Fruit fly (Drosophila melanogaster) whole organism, embryonic: ENCODE results near the gene Sem1.

ENCODE experiments used
- Adf1 ChIP-seq: fragments of 200-800 bp; sonication (Bioruptor generic); IDR thresholded peaks from 2 replicates; pipeline ENCODE4 v1.3.6; 2022; ENCODE audit warnings: missing biosample characterization, missing genetic modification characterization
- Aef1 ChIP-seq: fragments of 200-800 bp; sonication (Bioruptor generic); IDR thresholded peaks from 3 replicates; pipeline ENCODE4 v1.3.6; 2022; ENCODE audit warnings: missing biosample characterization, missing genetic modification characterization
- Bgb ChIP-seq: fragments of 200-800 bp; sonication (Bioruptor generic); IDR thresholded peaks from 2 replicates; pipeline ENCODE4 v1.3.6; 2022; ENCODE audit warnings: missing biosample characterization, missing genetic modification characterization; ENCODE audit not compliant: partially characterized antibody
- CG10543 ChIP-seq: fragments of 200-800 bp; sonication (Bioruptor generic); optimal IDR thresholded peaks from 3 replicates; lab custom pipeline; 2017; ENCODE audit warnings: missing biosample characterization, mild to moderate bottlenecking, missing genetic modification characterization, moderate library complexity
- CG12155 ChIP-seq: fragments of 200-800 bp; sonication (Bioruptor generic); optimal IDR thresholded peaks from 3 replicates; lab custom pipeline; 2016; ENCODE audit warnings: missing biosample characterization, missing genetic modification characterization
- CG16863 ChIP-seq: fragments of 200-800 bp; sonication (Bioruptor generic); optimal IDR thresholded peaks from 3 replicates; lab custom pipeline; 2016; ENCODE audit warnings: missing biosample characterization, missing genetic modification characterization
- CG2120 ChIP-seq: fragments of 200-800 bp; sonication (Bioruptor generic); optimal IDR thresholded peaks from 3 replicates; lab custom pipeline; 2016; ENCODE audit warnings: missing biosample characterization, missing genetic modification characterization
- CG2202 ChIP-seq: fragments of 200-800 bp; sonication (Bioruptor generic); optimal IDR thresholded peaks from 2 replicates; lab custom pipeline; 2018; ENCODE audit warnings: missing biosample characterization, mild to moderate bottlenecking, missing genetic modification characterization
- CG30020 ChIP-seq: fragments of 200-800 bp; optimal IDR thresholded peaks from 2 replicates; lab custom pipeline; 2019; ENCODE audit warnings: missing biosample characterization, mild to moderate bottlenecking, missing genetic modification characterization, moderate library complexity
- CG3065 ChIP-seq: fragments of 200-800 bp; sonication (Bioruptor generic); optimal IDR thresholded peaks from 2 replicates; lab custom pipeline; 2016; ENCODE audit warnings: missing biosample characterization, missing genetic modification characterization
- CG3281 ChIP-seq: fragments of 200-800 bp; sonication (Bioruptor generic); optimal IDR thresholded peaks from 3 replicates; lab custom pipeline; 2017; ENCODE audit warnings: missing biosample characterization, mild to moderate bottlenecking, missing genetic modification characterization
- CG34422 ChIP-seq: fragments of 200-800 bp; sonication (Bioruptor generic); IDR thresholded peaks from 3 replicates; pipeline ENCODE4 v1.3.6; 2022; ENCODE audit warnings: missing biosample characterization, missing genetic modification characterization
- CG4282 ChIP-seq: fragments of 200-800 bp; sonication (Bioruptor generic); optimal IDR thresholded peaks from 2 replicates; lab custom pipeline; 2016; ENCODE audit warnings: missing biosample characterization, missing genetic modification characterization
- CG43689 ChIP-seq: fragments of 200-800 bp; sonication (Bioruptor generic); IDR thresholded peaks from 2 replicates; pipeline ENCODE4 v1.3.6; 2022; ENCODE audit warnings: missing biosample characterization, missing genetic modification characterization
- CG7963 ChIP-seq: fragments of 200-800 bp; sonication (Bioruptor generic); IDR thresholded peaks from 3 replicates; pipeline ENCODE4 v1.3.6; 2022; ENCODE audit warnings: missing biosample characterization, missing genetic modification characterization; ENCODE audit not compliant: partially characterized antibody
- CG9727 ChIP-seq: fragments of 200-800 bp; sonication (Bioruptor generic); optimal IDR thresholded peaks from 3 replicates; lab custom pipeline; 2017; ENCODE audit warnings: missing biosample characterization, mild to moderate bottlenecking, missing genetic modification characterization
- Dad ChIP-seq: fragments of 200-800 bp; sonication (Bioruptor generic); optimal IDR thresholded peaks from 3 replicates; lab custom pipeline; 2016; ENCODE audit warnings: missing biosample characterization, missing genetic modification characterization
- Deaf1 ChIP-seq: fragments of 200-800 bp; optimal IDR thresholded peaks from 3 replicates; lab custom pipeline; 2019; ENCODE audit warnings: missing biosample characterization, mild to moderate bottlenecking, missing genetic modification characterization, moderate library complexity
- Dek ChIP-seq: fragments of 200-800 bp; sonication (Bioruptor generic); optimal IDR thresholded peaks from 3 replicates; lab custom pipeline; 2019; ENCODE audit warnings: missing biosample characterization, mild to moderate bottlenecking, missing genetic modification characterization, moderate library complexity
- Drgx ChIP-seq: fragments of 200-800 bp; sonication (Bioruptor generic); IDR thresholded peaks from 2 replicates; pipeline ENCODE4 v1.3.6; 2022; ENCODE audit warnings: missing biosample characterization, missing genetic modification characterization
- Eip74EF ChIP-seq, 2 experiments: fragments of 200-800 bp in 1 of 2; fragments of >200 bp in 1 of 2; sonication (Bioruptor generic) in 1 of 2; optimal IDR thresholded peaks; 2 replicates each; lab custom pipeline; 2017 to 2019; ENCODE audit warnings: missing biosample characterization in 2 of 2, missing genetic modification characterization in 2 of 2, mild to moderate bottlenecking in 1 of 2, moderate library complexity in 1 of 2
- Ets97D ChIP-seq: fragments of 200-800 bp; sonication (Bioruptor generic); optimal IDR thresholded peaks from 3 replicates; lab custom pipeline; 2016; ENCODE audit warnings: missing biosample characterization, missing genetic modification characterization
- Fer3 ChIP-seq: fragments of 200-800 bp; sonication (Bioruptor generic); optimal IDR thresholded peaks from 2 replicates; lab custom pipeline; 2018; ENCODE audit warnings: missing biosample characterization, mild to moderate bottlenecking, missing genetic modification characterization, moderate library complexity
- HmgZ ChIP-seq: fragments of 200-800 bp; sonication (Bioruptor generic); optimal IDR thresholded peaks from 2 replicates; lab custom pipeline; 2018; ENCODE audit warnings: missing biosample characterization, mild to moderate bottlenecking, missing genetic modification characterization
- Hr51 ChIP-seq, 2 experiments: fragments of 200-800 bp; sonication (Bioruptor generic); optimal IDR thresholded peaks; 2 replicates in 1 of 2; 3 replicates in 1 of 2; lab custom pipeline; 2016 to 2018; ENCODE audit warnings: missing biosample characterization in 2 of 2, missing genetic modification characterization in 2 of 2, mild to moderate bottlenecking in 1 of 2, moderate library complexity in 1 of 2
- Jarid2 ChIP-seq: fragments of 200-800 bp; sonication (Bioruptor generic); optimal IDR thresholded peaks from 3 replicates; lab custom pipeline; 2017; ENCODE audit warnings: mild to moderate bottlenecking, missing biosample characterization, missing genetic modification reagents, missing genetic modification characterization
- NFAT ChIP-seq: fragments of 200-800 bp; sonication (Bioruptor generic); IDR thresholded peaks from 2 replicates; pipeline ENCODE4 v1.3.6; 2022; ENCODE audit warnings: missing biosample characterization, missing genetic modification characterization
- Opbp ChIP-seq: fragments of 200-800 bp; sonication (Bioruptor generic); IDR thresholded peaks from 3 replicates; pipeline ENCODE4 v1.3.6; 2022; ENCODE audit warnings: missing biosample characterization, missing genetic modification characterization; ENCODE audit not compliant: partially characterized antibody
- Pdp1 ChIP-seq, 2 experiments: fragments of 200-800 bp; sonication (Bioruptor generic); optimal IDR thresholded peaks; 3 replicates each; lab custom pipeline; 2016; ENCODE audit warnings: missing biosample characterization in 2 of 2, missing genetic modification characterization in 2 of 2, mild to moderate bottlenecking in 1 of 2, moderate library complexity in 1 of 2
- Ravus ChIP-seq: fragments of 200-800 bp; sonication (Bioruptor generic); IDR thresholded peaks from 2 replicates; pipeline ENCODE4 v1.3.6; 2022; ENCODE audit warnings: missing biosample characterization, missing genetic modification characterization
- Tbp ChIP-seq: fragments of >200 bp; optimal IDR thresholded peaks from 2 replicates; lab custom pipeline; 2018; ENCODE audit warnings: missing biosample characterization, missing genetic modification characterization
- Xrp1 ChIP-seq: fragments of 200-800 bp; sonication (Bioruptor generic); IDR thresholded peaks from 2 replicates; pipeline ENCODE4 v1.3.6; 2022; ENCODE audit warnings: missing biosample characterization, missing genetic modification characterization
- ase ChIP-seq: fragments of 200-800 bp; sonication (Bioruptor generic); IDR thresholded peaks from 3 replicates; pipeline ENCODE4 v1.3.6; 2022; ENCODE audit warnings: missing biosample characterization, missing genetic modification characterization
- da ChIP-seq: fragments of 200-800 bp; sonication (Bioruptor generic); optimal IDR thresholded peaks from 2 replicates; lab custom pipeline; 2016; ENCODE audit warnings: missing biosample characterization, missing genetic modification characterization
- dysf ChIP-seq: fragments of 200-800 bp; sonication (Bioruptor generic); IDR thresholded peaks from 3 replicates; pipeline ENCODE4 v1.3.6; 2022; ENCODE audit warnings: missing biosample characterization, missing genetic modification characterization
- eyg ChIP-seq: fragments of 200-800 bp; sonication (Bioruptor generic); optimal IDR thresholded peaks from 3 replicates; lab custom pipeline; 2016; ENCODE audit warnings: missing biosample characterization, missing genetic modification characterization
- fu2 ChIP-seq: fragments of 200-800 bp; sonication (Bioruptor generic); optimal IDR thresholded peaks from 2 replicates; lab custom pipeline; 2016; ENCODE audit warnings: missing biosample characterization, missing genetic modification characterization
- h ChIP-seq: fragments of >200 bp; optimal IDR thresholded peaks from 2 replicates; lab custom pipeline; 2017
- her ChIP-seq: fragments of 200-800 bp; sonication (Bioruptor generic); optimal IDR thresholded peaks from 2 replicates; lab custom pipeline; 2016; ENCODE audit warnings: missing biosample characterization, missing genetic modification characterization
- jumu ChIP-seq: fragments of 200-800 bp; sonication (Bioruptor generic); optimal IDR thresholded peaks from 3 replicates; lab custom pipeline; 2016; ENCODE audit warnings: missing biosample characterization, missing genetic modification characterization
- kay ChIP-seq: fragments of 200-800 bp; sonication (Bioruptor generic); optimal IDR thresholded peaks from 2 replicates; lab custom pipeline; 2016; ENCODE audit warnings: missing biosample characterization, missing genetic modification characterization
- lmd ChIP-seq: fragments of 200-800 bp; sonication (Bioruptor generic); IDR thresholded peaks from 2 replicates; pipeline ENCODE4 v1.3.6; 2022; ENCODE audit warnings: missing biosample characterization, missing genetic modification characterization
- pum ChIP-seq: fragments of 200-800 bp; sonication (Bioruptor generic); optimal IDR thresholded peaks from 2 replicates; lab custom pipeline; 2016; ENCODE audit warnings: missing biosample characterization, missing genetic modification characterization
- row ChIP-seq: fragments of 200-800 bp; sonication (Bioruptor generic); IDR thresholded peaks from 3 replicates; pipeline ENCODE4 v1.3.6; 2022; ENCODE audit warnings: missing biosample characterization, missing genetic modification characterization
- sim ChIP-seq: fragments of 200-800 bp; sonication (Bioruptor generic); IDR thresholded peaks from 2 replicates; pipeline ENCODE4 v1.3.6; 2022; ENCODE audit warnings: missing biosample characterization, missing genetic modification characterization
- sisA ChIP-seq: fragments of 200-800 bp; sonication (Bioruptor generic); IDR thresholded peaks from 2 replicates; pipeline ENCODE4 v1.3.6; 2022; ENCODE audit warnings: missing biosample characterization, missing genetic modification characterization
- stc ChIP-seq: fragments of 200-800 bp; sonication (Bioruptor generic); IDR thresholded peaks from 2 replicates; pipeline ENCODE4 v1.3.6; 2022; ENCODE audit warnings: missing biosample characterization, missing genetic modification characterization
- tup ChIP-seq: fragments of 200-800 bp; sonication (Bioruptor generic); optimal IDR thresholded peaks from 2 replicates; lab custom pipeline; 2016; ENCODE audit warnings: missing biosample characterization, mild to moderate bottlenecking, missing genetic modification characterization, moderate library complexity
- vnd ChIP-seq: fragments of 200-800 bp; sonication (Bioruptor generic); IDR thresholded peaks from 3 replicates; pipeline ENCODE4 v1.3.6; 2022; ENCODE audit warnings: missing biosample characterization, missing genetic modification characterization; ENCODE audit not compliant: partially characterized antibody
- zfh2 ChIP-seq: fragments of 200-800 bp; sonication (Bioruptor generic); optimal IDR thresholded peaks from 2 replicates; lab custom pipeline; 2016; ENCODE audit warnings: missing biosample characterization, missing genetic modification characterization

The Sem1 gene

dm6 chr2L:7033100-7033675, 30.6 kb upstream of the Sem1 start (continued):
- TF ChIP-seq eyg (GFP tag; lab: Kevin White, UChicago) (peak; percentile 25), fu2 (GFP tag; lab: Kevin White, UChicago) (no peak), NFAT (GFP tag; lab: Robert Waterston, UW) (peak; percentile 28; the same call in 1 of the 2 replicates), Dek (tag; lab: Kevin White, UChicago) (peak; percentile 18), da (peak; percentile 15), Jarid2 (GFP tag; lab: Kevin White, UChicago) (no peak), CG16863 (GFP tag; lab: Kevin White, UChicago) (peak; percentile 15), Ravus (no peak), Fer3 (peak; percentile 48), CG3065 (GFP tag; lab: Kevin White, UChicago) (no peak), zfh2 (GFP tag; lab: Kevin White, UChicago) (peak; percentile 1), CG34422 (GFP tag; lab: Robert Waterston, UW) (peak; percentile 61; the same call in 1 of the 3 replicates), her (peak; percentile 35), sim (GFP tag; lab: Robert Waterston, UW) (0 out of 2 replicates have a peak, but pooled peaks have one; percentile 19), CG2202 (tag; lab: Kevin White, UChicago) (no peak), stc (no peak), Bgb (peak; percentile 19; the same call in 1 of the 2 replicates), Ets97D (GFP tag; lab: Kevin White, UChicago) (peak; percentile 12), Aef1 (GFP tag; lab: Robert Waterston, UW) (peak; percentile 21; the same call in 1 of the 3 replicates), Eip74EF (GFP tag; optimal IDR thresholded peaks at IDR 0.05; lab: Kevin White, UChicago) (peak in 1 of 2 experiments; percentile 31), ase (GFP tag; lab: Robert Waterston, UW) (peak; percentile 50; the same call in 1 of the 3 replicates), HmgZ (tag; lab: Kevin White, UChicago) (peak; percentile 50), Tbp (GFP tag; lab: Kevin White, UChicago) (no peak), CG2120 (GFP tag; lab: Kevin White, UChicago) (peak; percentile 64), Dad (peak; percentile 5), CG3281 (GFP tag; lab: Kevin White, UChicago) (peak; percentile 18), Deaf1 (tag; lab: Kevin White, UChicago) (peak; percentile 5), CG9727 (GFP tag; lab: Kevin White, UChicago) (peak; percentile 26), Pdp1 (GFP tag; optimal IDR thresholded peaks at IDR 0.05; lab: Kevin White, UChicago) (peak; percentile 25 to 34), tup (no peak), pum (GFP tag; lab: Kevin White, UChicago) (peak; percentile 14), Opbp (GFP tag; lab: Robert Waterston, UW) (no peak), vnd (GFP tag; lab: Robert Waterston, UW) (no peak), CG7963 (GFP tag; lab: Robert Waterston, UW) (no peak), kay (GFP tag; lab: Kevin White, UChicago) (no peak), h (no peak), sisA (GFP tag; lab: Robert Waterston, UW) (peak; percentile 32; the same call in 1 of the 2 replicates), Xrp1 (GFP tag; lab: Robert Waterston, UW) (peak; percentile 61), CG12155 (peak; percentile 29), dysf (GFP tag; lab: Robert Waterston, UW) (no peak), CG43689 (GFP tag; lab: Robert Waterston, UW) (no peak), Adf1 (GFP tag; lab: Robert Waterston, UW) (peak; percentile 20; the same call in 1 of the 2 replicates), lmd (peak; percentile 44; the same call in 1 of the 2 replicates), Hr51 (GFP tag; optimal IDR thresholded peaks at IDR 0.05; lab: Kevin White, UChicago) (peak in 1 of 2 experiments; percentile 34), row (GFP tag; lab: Robert Waterston, UW) (peak; percentile 24; the same call in 1 of the 3 replicates), CG10543 (GFP tag; lab: Kevin White, UChicago) (peak; percentile 2), CG30020 (tag; lab: Kevin White, UChicago) (no peak), jumu (GFP tag; lab: Kevin White, UChicago) (peak; percentile 40), Drgx (GFP tag; lab: Robert Waterston, UW) (peak; percentile 52; the same call in 1 of the 2 replicates), CG4282 (GFP tag; lab: Kevin White, UChicago) (no peak)
